Comparison of ENCODE assay signal across 1 fruit fly cellular context in genomic region chrX:6059135-6059824, dm6.
TF ChIP-seq lines count a peak whose summit lies in the region.

No protein-coding gene starts in this region.

TF ChIP-seq in whole organism, embryonic, 481 proteins besides CTCF, POLR2A, EP300 and RAD21 (continued from another document):
- TF ChIP-seq Fer1 (GFP tag; optimal IDR thresholded peaks at IDR 0.05; lab: Kevin White, UChicago) (no peak), Sox102F (GFP tag; optimal IDR thresholded peaks at IDR 0.05; lab: Kevin White, UChicago) (peak; percentile 67), cwo (GFP tag; optimal IDR thresholded peaks at IDR 0.05; lab: Kevin White, UChicago) (no peak), CG10274 (GFP tag; optimal IDR thresholded peaks at IDR 0.05; lab: Kevin White, UChicago) (no peak), grn (GFP tag; optimal IDR thresholded peaks at IDR 0.05; lab: Kevin White, UChicago) (no peak), Hmx (GFP tag; optimal IDR thresholded peaks at IDR 0.05; lab: Kevin White, UChicago) (no peak), CG31224 (GFP tag; IDR thresholded peaks at IDR 0.05; lab: Robert Waterston, UW) (no peak), dati (GFP tag; IDR thresholded peaks at IDR 0.05; lab: Robert Waterston, UW) (no peak), CG17612 (GFP tag; IDR thresholded peaks at IDR 0.05; lab: Robert Waterston, UW) (no peak), CG11560 (tag; IDR thresholded peaks at IDR 0.05; lab: Robert Waterston, UW) (no peak), stc (GFP tag; IDR thresholded peaks at IDR 0.05; lab: Robert Waterston, UW) (peak; percentile 49; the same call in 1 of the 2 replicates), Hand (GFP tag; optimal IDR thresholded peaks at IDR 0.05; lab: Kevin White, UChicago) (no peak), CG6765 (GFP tag; optimal IDR thresholded peaks at IDR 0.05; lab: Kevin White, UChicago) (no peak), HLHmδ (GFP tag; optimal IDR thresholded peaks at IDR 0.05; lab: Kevin White, UChicago) (no peak)
